Fruit fly (Drosophila melanogaster) whole organism, embryonic: Measurements from ENCODE around the gene nAChRalpha6.

Experiments used
- Abd-B ChIP-seq: fragments of 200-800 bp; sonication (Bioruptor generic); optimal IDR thresholded peaks from 2 replicates; lab custom pipeline; 2018; ENCODE audit warnings: missing biosample characterization, mild to moderate bottlenecking, missing genetic modification characterization, moderate library complexity
- Ada2b ChIP-seq: fragments of 200-800 bp; sonication (Bioruptor generic); IDR thresholded peaks from 2 replicates; pipeline ENCODE4 v1.3.6; 2022; ENCODE audit warnings: missing biosample characterization, missing genetic modification characterization
- Atf-2 ChIP-seq: fragments of 200-800 bp; sonication (Bioruptor generic); optimal IDR thresholded peaks from 2 replicates; lab custom pipeline; 2016; ENCODE audit warnings: missing biosample characterization, missing genetic modification characterization
- Awh ChIP-seq: fragments of 200-800 bp; sonication (Bioruptor generic); IDR thresholded peaks from 2 replicates; pipeline ENCODE4, ENCODE4 v1.3.6; 2022; ENCODE audit warnings: missing biosample characterization, missing genetic modification characterization
- C15 ChIP-seq: fragments of 200-800 bp; sonication (Bioruptor generic); IDR thresholded peaks from 3 replicates; pipeline ENCODE4 v1.3.6; 2022; ENCODE audit warnings: missing biosample characterization, missing genetic modification characterization
- CG10543 ChIP-seq: fragments of 200-800 bp; sonication (Bioruptor generic); optimal IDR thresholded peaks from 3 replicates; lab custom pipeline; 2017; ENCODE audit warnings: missing biosample characterization, mild to moderate bottlenecking, missing genetic modification characterization, moderate library complexity
- CG10565 ChIP-seq: fragments of 200-800 bp; sonication (Bioruptor generic); optimal IDR thresholded peaks from 3 replicates; lab custom pipeline; 2016; ENCODE audit warnings: missing biosample characterization, mild to moderate bottlenecking, missing genetic modification characterization
- CG10959 ChIP-seq: fragments of 200-800 bp; sonication (Bioruptor generic); IDR thresholded peaks from 2 replicates; pipeline ENCODE4 v1.3.6; 2022; ENCODE audit warnings: missing biosample characterization, missing genetic modification characterization
- CG11695 ChIP-seq: fragments of 200-800 bp; sonication (Bioruptor generic); IDR thresholded peaks from 3 replicates; pipeline ENCODE4 v1.3.6; 2022; ENCODE audit warnings: missing biosample characterization, missing genetic modification characterization
- CG12071 ChIP-seq: fragments of 200-800 bp; sonication (Bioruptor generic); optimal IDR thresholded peaks from 3 replicates; lab custom pipeline; 2018; ENCODE audit warnings: missing biosample characterization, mild to moderate bottlenecking, missing genetic modification characterization
- CG12942 ChIP-seq: fragments of 200-800 bp; sonication (Bioruptor generic); optimal IDR thresholded peaks from 3 replicates; lab custom pipeline; 2016; ENCODE audit warnings: missing biosample characterization, missing genetic modification characterization
- CG13123 ChIP-seq: fragments of 200-800 bp; sonication (Bioruptor generic); optimal IDR thresholded peaks from 2 replicates; lab custom pipeline; 2016; ENCODE audit warnings: missing biosample characterization, missing genetic modification characterization
- CG13287 ChIP-seq: fragments of 200-800 bp; sonication (Bioruptor generic); IDR thresholded peaks from 2 replicates; pipeline ENCODE4 v1.3.6; 2022; ENCODE audit warnings: missing biosample characterization, missing genetic modification characterization; ENCODE audit not compliant: partially characterized antibody
- CG14014 ChIP-seq: fragments of 200-800 bp; sonication (Bioruptor generic); IDR thresholded peaks from 2 replicates; pipeline ENCODE4 v1.3.6; 2022; ENCODE audit warnings: missing biosample characterization, missing genetic modification characterization
- CG15479 ChIP-seq: fragments of 200-800 bp; sonication (Bioruptor generic); optimal IDR thresholded peaks from 3 replicates; lab custom pipeline; 2019; ENCODE audit warnings: missing biosample characterization, mild to moderate bottlenecking, missing genetic modification characterization, moderate library complexity
- CG17829 ChIP-seq: fragments of 200-800 bp; optimal IDR thresholded peaks from 2 replicates; lab custom pipeline; 2019; ENCODE audit warnings: missing biosample characterization, mild to moderate bottlenecking, missing genetic modification characterization, moderate library complexity
- CG2678 ChIP-seq: fragments of 200-800 bp; sonication (Bioruptor generic); optimal IDR thresholded peaks from 3 replicates; lab custom pipeline; 2019; ENCODE audit warnings: missing biosample characterization, mild to moderate bottlenecking, missing genetic modification characterization, moderate library complexity
- CG30403 ChIP-seq: fragments of 200-800 bp; sonication (Bioruptor generic); optimal IDR thresholded peaks from 3 replicates; lab custom pipeline; 2016; ENCODE audit warnings: missing biosample characterization, missing genetic modification characterization
- CoRest ChIP-seq: fragments of 200-800 bp; sonication (Bioruptor generic); optimal IDR thresholded peaks from 3 replicates; lab custom pipeline; 2018; ENCODE audit warnings: missing biosample characterization, mild to moderate bottlenecking, missing genetic modification characterization, moderate library complexity
- D19A ChIP-seq: fragments of 200-800 bp; optimal IDR thresholded peaks from 3 replicates; lab custom pipeline; 2019; ENCODE audit warnings: missing biosample characterization, mild to moderate bottlenecking, missing genetic modification characterization, moderate library complexity
- Dad ChIP-seq: fragments of 200-800 bp; sonication (Bioruptor generic); optimal IDR thresholded peaks from 3 replicates; lab custom pipeline; 2016; ENCODE audit warnings: missing biosample characterization, missing genetic modification characterization
- Drgx ChIP-seq: fragments of 200-800 bp; sonication (Bioruptor generic); IDR thresholded peaks from 2 replicates; pipeline ENCODE4 v1.3.6; 2022; ENCODE audit warnings: missing biosample characterization, missing genetic modification characterization
- Gsc ChIP-seq: fragments of 200-800 bp; sonication (Bioruptor generic); IDR thresholded peaks from 2 replicates; pipeline ENCODE4 v1.3.6; 2022; ENCODE audit warnings: missing biosample characterization, missing genetic modification characterization
- Gug ChIP-seq: fragments of 200-800 bp; sonication (Bioruptor generic); IDR thresholded peaks from 4 replicates; pipeline ENCODE4 v1.3.6; 2022; ENCODE audit warnings: missing biosample characterization, missing genetic modification characterization
- HLH3B ChIP-seq: fragments of 200-800 bp; sonication (Bioruptor generic); IDR thresholded peaks from 2 replicates; pipeline ENCODE4 v1.3.6; 2022; ENCODE audit warnings: missing biosample characterization, missing genetic modification characterization
- Hr39 ChIP-seq: fragments of >200 bp; optimal IDR thresholded peaks from 2 replicates; lab custom pipeline; 2017
- Kr ChIP-seq: fragments of 200-800 bp; sonication (Bioruptor generic); optimal IDR thresholded peaks from 2 replicates; lab custom pipeline; 2017; ENCODE audit warnings: missing biosample characterization, mild to moderate bottlenecking, missing genetic modification characterization
- Lhr ChIP-seq: fragments of 200-800 bp; sonication (Bioruptor generic); optimal IDR thresholded peaks from 3 replicates; lab custom pipeline; 2017; ENCODE audit warnings: mild to moderate bottlenecking, missing biosample characterization, missing genetic modification reagents, missing genetic modification characterization
- Meics ChIP-seq: fragments of 200-800 bp; sonication (Bioruptor generic); optimal IDR thresholded peaks from 2 replicates; lab custom pipeline; 2017; ENCODE audit warnings: missing biosample characterization, mild to moderate bottlenecking, missing genetic modification characterization
- Nf-YB ChIP-seq: fragments of 200-800 bp; sonication (Bioruptor generic); optimal IDR thresholded peaks from 3 replicates; lab custom pipeline; 2019; ENCODE audit warnings: missing biosample characterization, mild to moderate bottlenecking, missing genetic modification characterization, moderate library complexity
- Six4 ChIP-seq: fragments of 200-800 bp; sonication (Bioruptor generic); optimal IDR thresholded peaks from 2 replicates; lab custom pipeline; 2016; ENCODE audit warnings: missing biosample characterization, missing genetic modification characterization
- ash1 ChIP-seq: fragments of 200-800 bp; sonication (Bioruptor generic); optimal IDR thresholded peaks from 2 replicates; lab custom pipeline; 2018; ENCODE audit warnings: missing biosample characterization, mild to moderate bottlenecking, missing genetic modification characterization
- ato ChIP-seq: fragments of 200-800 bp; sonication (Bioruptor generic); IDR thresholded peaks from 2 replicates; pipeline ENCODE4 v1.3.6; 2022; ENCODE audit warnings: missing biosample characterization, missing genetic modification characterization; ENCODE audit not compliant: partially characterized antibody
- crol ChIP-seq: fragments of 200-800 bp; sonication (Bioruptor generic); IDR thresholded peaks from 2 replicates; pipeline ENCODE4 v1.3.6; 2022; ENCODE audit warnings: missing biosample characterization, missing genetic modification characterization
- dimm ChIP-seq: fragments of 200-800 bp; sonication (Bioruptor generic); IDR thresholded peaks from 2 replicates; pipeline ENCODE4 v1.3.6; 2022; ENCODE audit warnings: missing biosample characterization, missing genetic modification characterization
- dmrt11E ChIP-seq: fragments of 200-800 bp; sonication (Bioruptor generic); optimal IDR thresholded peaks from 3 replicates; lab custom pipeline; 2018; ENCODE audit warnings: missing biosample characterization, mild to moderate bottlenecking, missing genetic modification characterization, moderate library complexity
- en ChIP-seq: fragments of 200-800 bp; sonication (Bioruptor generic); optimal IDR thresholded peaks from 2 replicates; lab custom pipeline; 2016; ENCODE audit warnings: missing biosample characterization, missing genetic modification characterization
- fd3F ChIP-seq: fragments of 200-800 bp; sonication (Bioruptor generic); optimal IDR thresholded peaks from 2 replicates; lab custom pipeline; 2018; ENCODE audit warnings: missing biosample characterization, mild to moderate bottlenecking, missing genetic modification characterization, moderate library complexity
- fd64A ChIP-seq: fragments of 200-800 bp; sonication (Bioruptor generic); optimal IDR thresholded peaks from 3 replicates; lab custom pipeline; 2018; ENCODE audit warnings: missing biosample characterization, mild to moderate bottlenecking, missing genetic modification characterization
- gem ChIP-seq: fragments of 200-800 bp; sonication (Bioruptor generic); optimal IDR thresholded peaks from 2 replicates; lab custom pipeline; 2019; ENCODE audit warnings: missing biosample characterization, mild to moderate bottlenecking, missing genetic modification characterization, moderate library complexity
- grau ChIP-seq: fragments of 200-800 bp; optimal IDR thresholded peaks from 3 replicates; lab custom pipeline; 2019; ENCODE audit warnings: missing biosample characterization, mild to moderate bottlenecking, missing genetic modification characterization, moderate library complexity
- h ChIP-seq: fragments of >200 bp; optimal IDR thresholded peaks from 2 replicates; lab custom pipeline; 2017
- mirr ChIP-seq: fragments of 200-800 bp; sonication (Bioruptor generic); optimal IDR thresholded peaks from 3 replicates; lab custom pipeline; 2018; ENCODE audit warnings: missing biosample characterization, mild to moderate bottlenecking, missing genetic modification characterization
- mld ChIP-seq: fragments of 200-800 bp; sonication (Bioruptor generic); IDR thresholded peaks from 3 replicates; pipeline ENCODE4 v1.3.6; 2022; ENCODE audit warnings: missing biosample characterization, missing genetic modification characterization; ENCODE audit not compliant: partially characterized antibody
- odd ChIP-seq: fragments of 200-800 bp; sonication (Bioruptor generic); optimal IDR thresholded peaks from 2 replicates; lab custom pipeline; 2017; ENCODE audit warnings: missing biosample characterization, mild to moderate bottlenecking, missing genetic modification characterization
- org-1 ChIP-seq: fragments of 200-800 bp; sonication (Bioruptor generic); optimal IDR thresholded peaks from 2 replicates; lab custom pipeline; 2017; ENCODE audit warnings: missing biosample characterization, missing genetic modification characterization
- pho ChIP-seq: fragments of 200-800 bp; sonication (Bioruptor generic); optimal IDR thresholded peaks from 2 replicates; lab custom pipeline; 2016; ENCODE audit warnings: missing biosample characterization, missing genetic modification characterization
- rib ChIP-seq: fragments of 200-800 bp; sonication (Bioruptor generic); IDR thresholded peaks from 2 replicates; pipeline ENCODE4 v1.3.6; 2022; ENCODE audit warnings: missing biosample characterization, missing genetic modification characterization
- run ChIP-seq: fragments of 200-800 bp; sonication (Bioruptor generic); optimal IDR thresholded peaks from 3 replicates; lab custom pipeline; 2018; ENCODE audit warnings: missing biosample characterization, mild to moderate bottlenecking, missing genetic modification characterization
- salm ChIP-seq: fragments of 200-800 bp; sonication (Bioruptor generic); optimal IDR thresholded peaks from 2 replicates; lab custom pipeline; 2018; ENCODE audit warnings: missing biosample characterization, mild to moderate bottlenecking, missing genetic modification characterization
- sug ChIP-seq: fragments of 200-800 bp; optimal IDR thresholded peaks from 2 replicates; lab custom pipeline; 2019; ENCODE audit warnings: missing biosample characterization, mild to moderate bottlenecking, missing genetic modification characterization, moderate library complexity
- vfl ChIP-seq: fragments of 200-800 bp; sonication (Bioruptor generic); optimal IDR thresholded peaks from 2 replicates; lab custom pipeline; 2016; ENCODE audit warnings: missing biosample characterization, missing genetic modification characterization

The nAChRalpha6 gene

dm6 chr2L:9758856-9759255 lies 127.2 kb downstream of the nAChRalpha6 start (continued):
- TF ChIP-seq CG14014 (GFP tag; lab: Robert Waterston, UW): peak; percentile 62
- no peak for TF ChIP-seq CG10565
- no peak for TF ChIP-seq dimm (GFP tag; lab: Robert Waterston, UW)
- TF ChIP-seq Meics: peak; percentile 58
- no peak for TF ChIP-seq Gsc (GFP tag; lab: Robert Waterston, UW)
- peak; percentile 85 for TF ChIP-seq mld (GFP tag; lab: Robert Waterston, UW)
- TF ChIP-seq CG13287 (GFP tag; lab: Robert Waterston, UW): peak; percentile 95
- TF ChIP-seq CG11695: peak; percentile 47; the same call in 1 of the 3 replicates
- TF ChIP-seq en: no peak
- no peak for TF ChIP-seq Hr39
- TF ChIP-seq CG12071 (GFP tag; lab: Kevin White, UChicago): peak; percentile 40
- TF ChIP-seq salm: no peak
- peak; percentile 58 for TF ChIP-seq grau
- TF ChIP-seq Atf-2 (GFP tag; lab: Kevin White, UChicago): no peak
- peak; percentile 99 for TF ChIP-seq crol
- TF ChIP-seq ash1 (GFP tag; lab: Kevin White, UChicago): peak; percentile 67
- no peak for TF ChIP-seq Kr (GFP tag; lab: Kevin White, UChicago)
- TF ChIP-seq CG30403: peak; percentile 52
- peak; percentile 65 for TF ChIP-seq sug (tag; lab: Kevin White, UChicago)
- no peak for TF ChIP-seq h
- peak; percentile 14 for TF ChIP-seq fd3F (GFP tag; lab: Kevin White, UChicago)
- peak; percentile 46 for TF ChIP-seq Drgx (GFP tag; lab: Robert Waterston, UW)
- peak; percentile 0 for TF ChIP-seq Lhr (GFP tag; lab: Kevin White, UChicago)
- no peak for TF ChIP-seq C15 (GFP tag; lab: Robert Waterston, UW)
- TF ChIP-seq HLH3B: peak; percentile 62
- TF ChIP-seq ato (GFP tag; lab: Robert Waterston, UW): peak; percentile 89
- no peak for TF ChIP-seq dmrt11E (tag; lab: Kevin White, UChicago)
- TF ChIP-seq Dad: peak; percentile 43
- no peak for TF ChIP-seq fd64A (GFP tag; lab: Kevin White, UChicago)
- no peak for TF ChIP-seq odd
- peak; percentile 70 for TF ChIP-seq CoRest (tag; lab: Kevin White, UChicago)
- peak; percentile 26 for TF ChIP-seq vfl
- peak; percentile 3 for TF ChIP-seq CG15479 (GFP tag; lab: Kevin White, UChicago)
- TF ChIP-seq CG10959 (GFP tag; lab: Robert Waterston, UW): 0 out of 2 replicates have a peak, but pooled peaks have one; percentile 29
- TF ChIP-seq D19A (tag; lab: Kevin White, UChicago): peak; percentile 38
- peak; percentile 88; the same call in 3 of the 4 replicates for TF ChIP-seq Gug (GFP tag; lab: Robert Waterston, UW)
- TF ChIP-seq CG17829: peak; percentile 69
- TF ChIP-seq CG12942 (GFP tag; lab: Kevin White, UChicago): peak; percentile 18
- peak; percentile 58 for TF ChIP-seq CG2678 (tag; lab: Kevin White, UChicago)
- peak; percentile 62 for TF ChIP-seq gem (tag; lab: Kevin White, UChicago)
- TF ChIP-seq pho (GFP tag; lab: Kevin White, UChicago): peak; percentile 67
- TF ChIP-seq CG10543: peak; percentile 16
- TF ChIP-seq Six4: no peak
- TF ChIP-seq run (tag; lab: Kevin White, UChicago): no peak
- no peak for TF ChIP-seq org-1 (GFP tag; lab: Kevin White, UChicago)
- TF ChIP-seq Nf-YB (GFP tag; lab: Kevin White, UChicago): peak; percentile 1
- no peak for TF ChIP-seq CG13123 (GFP tag; lab: Kevin White, UChicago)
- TF ChIP-seq Awh (GFP tag; lab: Robert Waterston, UW): 0 out of 2 replicates have a peak, but pooled peaks have one; percentile 12
- peak; percentile 64 for TF ChIP-seq Abd-B (GFP tag; lab: Kevin White, UChicago)
- peak; percentile 63 for TF ChIP-seq Ada2b (GFP tag; lab: Robert Waterston, UW)
- TF ChIP-seq rib (GFP tag; lab: Robert Waterston, UW): peak; percentile 69
- TF ChIP-seq mirr (GFP tag; lab: Kevin White, UChicago): peak; percentile 64
